Fruit fly (Drosophila melanogaster) whole organism, larva: ENCODE measurements around the gene dec.

Source experiments
- noc ChIP-seq: fragments of 200-800 bp; sonication (Bioruptor generic); optimal IDR thresholded peaks from 3 replicates; lab custom pipeline; 2019; ENCODE audit warnings: missing biosample characterization, mild to moderate bottlenecking, missing genetic modification characterization, moderate library complexity

Gene dec

DNA sequence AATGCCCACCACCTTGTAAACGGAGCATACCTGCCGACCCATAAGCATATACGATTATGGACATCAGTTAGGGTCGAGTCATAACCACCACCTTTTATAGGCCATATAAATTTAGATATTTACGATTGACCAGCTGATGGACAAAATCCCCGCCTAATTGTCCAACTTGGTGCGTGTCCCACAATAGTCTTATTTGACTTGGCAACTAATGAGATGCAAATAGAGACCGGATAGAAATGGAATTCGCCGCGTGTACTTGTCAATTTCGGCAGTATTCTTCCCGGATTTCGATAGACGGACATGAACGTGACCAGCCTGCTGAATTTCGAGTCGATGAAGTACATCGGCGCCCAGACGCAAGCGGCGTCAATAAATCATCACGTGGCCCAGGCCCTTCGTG, 11.3 kb upstream of the dec start, which contains the start of gene Ir7g:
TSS of gene Ir7g (plus strand) at position 301 of the 400 bp plus-strand sequence.
- no peak for TF ChIP-seq noc (tag; lab: Kevin White, UChicago)

DNA sequence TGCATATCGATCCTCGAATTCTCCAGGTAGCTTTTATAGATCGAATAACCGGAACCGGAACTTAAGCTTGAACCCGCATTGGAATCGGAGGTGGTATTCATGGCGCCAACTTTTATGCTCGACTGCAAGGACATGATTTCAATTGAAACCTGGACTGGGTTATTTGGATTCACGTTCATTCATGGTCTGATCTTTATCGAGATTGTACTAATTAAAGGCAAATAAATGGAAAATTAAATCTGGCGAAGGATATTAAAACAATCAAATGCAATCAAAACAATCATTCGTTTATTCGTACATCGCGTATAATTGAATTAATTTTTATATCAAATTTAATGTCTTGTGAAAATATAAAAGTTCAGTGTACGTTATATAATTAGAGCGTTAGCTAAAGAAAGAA, 10.9 kb upstream of the dec start, which contains the start of gene Ir7f:
TSS of gene Ir7f (minus strand) at position 101 of the 400 bp plus-strand sequence.
- no peak for TF ChIP-seq noc (tag; lab: Kevin White, UChicago)

DNA sequence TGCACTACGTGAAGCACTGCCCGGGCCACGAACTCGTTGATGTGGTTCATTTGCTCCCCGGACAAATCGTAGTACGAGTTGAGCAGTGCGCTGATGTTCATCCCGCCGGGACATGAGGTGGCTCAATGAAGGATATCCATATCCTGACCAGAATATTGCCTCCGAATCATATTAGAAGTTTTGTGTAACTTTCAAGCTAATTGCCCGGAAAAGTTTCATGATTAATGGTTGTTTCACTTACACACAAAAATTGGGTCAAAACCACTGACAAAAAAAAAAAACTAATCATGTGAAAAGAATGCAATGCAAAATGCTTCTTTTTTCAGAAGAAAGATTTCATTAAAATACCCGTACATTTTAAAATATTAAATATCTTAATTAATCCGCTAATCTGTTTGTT, 8.6 kb upstream of the dec start, which contains the start of gene Ir7e:
TSS of gene Ir7e (minus strand) at position 101 of the 400 bp plus-strand sequence.
- TF ChIP-seq noc (tag; lab: Kevin White, UChicago) = no peak

DNA sequence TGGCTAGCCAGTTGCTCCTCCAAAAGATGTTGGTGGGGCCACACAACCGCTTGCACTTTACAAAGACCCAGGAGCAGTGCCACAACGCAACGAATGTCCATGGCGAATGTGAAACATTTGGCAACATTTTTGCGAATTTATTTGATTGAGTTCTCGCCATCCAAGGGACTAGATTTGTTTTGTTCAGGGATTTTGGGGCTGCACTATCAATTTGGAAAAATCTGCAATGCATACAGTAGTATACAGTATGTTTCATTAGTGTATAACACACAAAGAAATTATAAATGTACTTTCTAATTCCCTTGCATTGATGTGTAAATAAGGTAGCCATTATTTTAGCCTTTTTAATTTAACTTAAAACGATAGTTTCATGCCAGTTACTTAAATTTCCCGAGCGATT, 5.7 kb upstream of the dec start, which contains the start of gene Ir7d:
TSS of gene Ir7d (minus strand) at position 101 of the 400 bp plus-strand sequence.
- no peak for TF ChIP-seq noc (tag; lab: Kevin White, UChicago)

DNA sequence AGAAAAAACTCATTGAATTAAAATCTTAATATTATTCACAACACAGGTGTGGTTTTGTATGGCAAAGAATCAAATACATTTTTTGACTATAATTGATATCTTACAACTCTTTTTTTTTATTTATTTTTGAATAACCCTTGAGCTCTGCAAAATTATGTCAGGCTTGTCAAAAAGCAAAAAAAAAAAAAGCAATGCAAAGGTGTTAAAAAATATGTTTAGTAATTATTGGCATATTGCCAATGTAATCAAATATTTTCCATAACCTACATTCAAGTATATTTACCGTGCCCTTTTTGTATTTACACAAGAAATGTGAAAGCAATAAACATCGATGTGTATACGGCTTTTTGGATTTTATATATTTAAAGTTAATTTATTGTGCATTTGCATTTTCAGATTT, 1.1 kb upstream of the dec start, which contains the start of gene Ir7c:
TSS of gene Ir7c (plus strand) at position 301 of the 400 bp plus-strand sequence.
- no peak for TF ChIP-seq noc (tag; lab: Kevin White, UChicago)

DNA sequence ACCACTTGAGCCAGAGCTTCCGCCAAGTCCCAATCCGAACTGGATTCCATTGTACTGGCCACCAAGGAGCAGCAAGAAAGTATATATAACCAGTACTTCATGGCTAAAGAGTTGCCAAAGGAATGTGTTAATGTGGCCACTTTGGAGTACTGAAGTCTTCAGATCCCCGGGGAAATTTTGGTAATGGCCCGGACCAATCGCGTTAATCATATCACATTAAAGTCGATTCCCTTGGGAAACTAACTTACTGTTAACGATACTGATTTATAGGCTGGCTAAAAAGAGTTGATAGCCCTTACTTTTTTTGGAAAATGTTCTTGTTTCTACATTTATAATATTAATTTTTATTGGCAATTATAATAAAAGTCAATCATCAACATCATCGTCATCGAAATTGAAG, 6.2 kb downstream of the dec start, which contains the start of gene Ir7b:
TSS of gene Ir7b (minus strand) at position 101 of the 400 bp plus-strand sequence.
- no peak for TF ChIP-seq noc (tag; lab: Kevin White, UChicago)

DNA sequence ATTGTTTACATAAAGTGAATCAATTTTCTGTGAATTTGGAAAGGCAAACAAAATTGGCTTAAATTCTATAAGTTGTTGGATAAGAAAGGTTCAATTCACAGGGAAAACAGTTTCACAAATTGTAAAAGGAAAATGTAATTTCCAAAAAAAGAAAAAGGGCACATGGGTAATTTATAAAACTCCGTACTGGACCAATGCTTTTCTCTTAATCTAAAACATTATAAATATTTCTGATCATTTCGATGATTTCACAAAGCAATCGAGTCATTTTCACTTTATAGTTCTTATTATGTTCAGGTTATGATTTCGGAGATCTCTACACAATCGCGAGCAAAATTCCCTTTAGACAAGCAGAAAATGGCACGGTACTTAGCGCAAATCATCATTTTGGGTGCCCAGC, 15.1 kb downstream of the dec start, which contains the start of gene CG1409:
TSS of gene CG1409 (plus strand) at position 301 of the 400 bp plus-strand sequence.
- TF ChIP-seq noc (tag; lab: Kevin White, UChicago) = no peak

DNA sequence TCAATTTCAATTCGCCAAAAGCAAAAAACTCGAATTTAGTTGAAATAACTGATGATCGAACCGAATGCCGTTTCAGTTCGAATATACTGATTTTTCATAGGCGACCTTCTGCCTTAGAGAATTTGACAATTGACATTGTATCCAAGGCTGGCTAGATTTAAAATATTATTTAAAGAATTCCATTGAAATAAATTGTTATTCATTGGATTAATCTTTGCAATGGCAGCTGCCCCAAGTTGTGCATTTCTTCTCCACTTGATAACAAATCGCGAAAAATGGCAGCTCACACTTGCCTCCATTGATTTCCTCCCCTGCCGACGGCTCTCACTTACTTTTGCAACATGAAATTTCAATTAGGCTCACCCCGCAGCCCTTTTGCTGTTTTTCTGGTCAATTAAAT, 18.9 kb downstream of the dec start, which contains the start of gene CG10920:
TSS of gene CG10920 (minus strand) at position 101 of the 400 bp plus-strand sequence.
- TF ChIP-seq noc (tag; lab: Kevin White, UChicago) = no peak

DNA sequence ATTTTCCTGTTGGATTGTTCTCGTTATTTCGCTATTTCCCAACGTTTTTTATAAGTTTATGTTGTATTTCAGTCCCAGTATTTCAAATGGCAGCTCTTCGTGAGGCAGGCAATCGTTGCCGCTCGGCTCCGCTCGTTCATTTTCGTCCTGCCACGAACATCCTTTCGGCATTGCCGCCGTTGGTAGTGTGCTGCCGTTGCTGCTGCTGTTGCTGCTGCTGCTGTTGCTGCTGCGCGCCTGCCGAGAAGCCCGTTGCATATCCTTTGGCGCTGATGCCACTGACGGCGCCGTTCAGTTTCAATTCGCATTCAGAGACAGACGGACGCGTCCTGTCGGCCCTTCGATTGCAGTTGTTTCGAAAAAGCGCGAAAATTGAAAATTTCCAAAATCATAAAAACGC, 47.1 kb downstream of the dec start, which contains the start of gene CARPA:
TSS of gene CARPA (plus strand) at position 301 of the 400 bp plus-strand sequence.
- no peak for TF ChIP-seq noc (tag; lab: Kevin White, UChicago)

DNA sequence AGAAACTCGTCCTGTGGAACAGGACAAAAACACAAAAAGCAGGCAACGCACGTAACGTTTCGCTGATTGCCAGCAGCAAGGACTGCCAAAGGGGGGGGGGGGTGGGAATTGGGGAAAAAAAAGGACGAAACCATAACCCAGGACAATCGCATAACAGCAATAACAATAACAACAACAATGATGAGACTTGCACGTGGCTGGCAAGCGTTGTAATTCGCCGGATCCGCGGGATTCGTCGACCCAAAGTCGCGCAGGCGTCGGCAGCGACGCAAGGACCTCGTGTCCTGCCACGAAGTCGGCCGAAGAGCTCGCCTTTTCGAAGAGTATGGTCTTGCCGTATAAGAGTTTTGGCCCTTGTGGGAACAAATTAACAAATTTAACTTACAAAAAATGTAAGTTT, 47.7 kb downstream of the dec start:
- no peak for TF ChIP-seq noc (tag; lab: Kevin White, UChicago)

DNA sequence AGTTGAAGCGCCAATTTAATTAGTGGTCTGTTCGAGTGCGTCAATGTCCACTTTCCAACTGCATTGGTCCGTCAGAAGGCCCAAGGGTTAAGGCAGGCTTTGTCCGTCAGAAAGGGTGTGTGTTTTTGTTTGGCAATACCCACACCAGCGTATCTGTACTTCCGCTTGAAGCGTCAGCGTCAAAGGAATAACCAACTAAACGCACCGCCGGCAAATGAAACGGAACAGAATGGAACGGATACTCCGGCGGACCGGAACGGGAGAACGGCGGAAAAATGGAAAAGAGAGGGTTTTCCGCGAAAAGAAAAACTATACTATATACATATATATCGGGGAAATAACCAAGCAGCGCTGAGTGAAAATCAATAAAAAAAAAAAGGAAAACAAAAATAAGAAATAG, 50.1 kb downstream of the dec start:
- no peak for TF ChIP-seq noc (tag; lab: Kevin White, UChicago)
